Fruit fly (Drosophila melanogaster): Measurements from ENCODE around the gene S-Lap3.
A peak's percentile ranks its signal among the peaks of the same experiment; 100 is the strongest.

Gene S-Lap3

dm6 chr3L:10482477-10482876 is 17.5 kb downstream of the S-Lap3 start (continued):
- peak; percentile 55 for TF ChIP-seq CG2120 (GFP tag; optimal IDR thresholded peaks at IDR 0.05)
- no peak for TF ChIP-seq CG1832 (GFP tag; optimal IDR thresholded peaks at IDR 0.05)
- TF ChIP-seq E2f2 (GFP tag; IDR thresholded peaks at IDR 0.05) = no peak
- TF ChIP-seq CG10366 (GFP tag; IDR thresholded peaks at IDR 0.05) = no peak
- no peak for TF ChIP-seq H15 (GFP tag; IDR thresholded peaks at IDR 0.05)
- TF ChIP-seq CG11085 (GFP tag; IDR thresholded peaks at IDR 0.05) = no peak
- no peak for TF ChIP-seq Max (GFP tag; optimal IDR thresholded peaks at IDR 0.05)
- no peak for TF ChIP-seq Dek (tag; optimal IDR thresholded peaks at IDR 0.05)
- no peak for TF ChIP-seq CG12391 (tag; optimal IDR thresholded peaks at IDR 0.05)
- no peak for TF ChIP-seq NC2α (GFP tag; optimal IDR thresholded peaks at IDR 0.05)
- TF ChIP-seq Pdp1 (GFP tag; optimal IDR thresholded peaks at IDR 0.05) = no peak
- no peak for TF ChIP-seq Hr78 (GFP tag; optimal IDR thresholded peaks at IDR 0.05)
- TF ChIP-seq mirr (GFP tag; optimal IDR thresholded peaks at IDR 0.05) = no peak
- TF ChIP-seq Drgx (GFP tag; IDR thresholded peaks at IDR 0.05) = no peak
- TF ChIP-seq CG14050 (GFP tag; IDR thresholded peaks at IDR 0.05) = no peak
- TF ChIP-seq CG9215 (GFP tag; IDR thresholded peaks at IDR 0.05) = no peak
- TF ChIP-seq CG31224 (GFP tag; IDR thresholded peaks at IDR 0.05) = no peak
- no peak for TF ChIP-seq seq (GFP tag; IDR thresholded peaks at IDR 0.05)
- peak; percentile 56; the same call in 1 of the 3 replicates for TF ChIP-seq Dbx (GFP tag; IDR thresholded peaks at IDR 0.05)
- TF ChIP-seq CG6854 (GFP tag; optimal IDR thresholded peaks at IDR 0.05) = no peak
- TF ChIP-seq h (optimal IDR thresholded peaks at IDR 0.05) = no peak
- TF ChIP-seq lov (optimal IDR thresholded peaks at IDR 0.05) = no peak
- TF ChIP-seq lov (GFP tag; IDR thresholded peaks at IDR 0.05) = no peak
- peak; percentile 48 for TF ChIP-seq Meics (GFP tag; optimal IDR thresholded peaks at IDR 0.05)
- TF ChIP-seq CG5180 (GFP tag; optimal IDR thresholded peaks at IDR 0.05) = no peak
- no peak for TF ChIP-seq hkb (optimal IDR thresholded peaks at IDR 0.05)
- no peak for TF ChIP-seq hkb (GFP tag; IDR thresholded peaks at IDR 0.05)
- TF ChIP-seq yki (optimal IDR thresholded peaks at IDR 0.05) = no peak
- TF ChIP-seq Ssrp (tag; optimal IDR thresholded peaks at IDR 0.05) = no peak
- TF ChIP-seq CG13894 (tag; optimal IDR thresholded peaks at IDR 0.05) = no peak
- TF ChIP-seq CG4328 (GFP tag; optimal IDR thresholded peaks at IDR 0.05) = no peak
- TF ChIP-seq Dp (GFP tag; optimal IDR thresholded peaks at IDR 0.05) = no peak
- TF ChIP-seq CG17829 (tag; optimal IDR thresholded peaks at IDR 0.05) = no peak
- peak; percentile 64 for TF ChIP-seq cwo (GFP tag; optimal IDR thresholded peaks at IDR 0.05)
- no peak for TF ChIP-seq ttk (GFP tag; IDR thresholded peaks at IDR 0.05)
- TF ChIP-seq CG14014 (GFP tag; IDR thresholded peaks at IDR 0.05) = 0 out of 2 replicates have a peak, but pooled peaks have one; percentile 33
- TF ChIP-seq ind (GFP tag; optimal IDR thresholded peaks at IDR 0.05) = peak; percentile 14
- TF ChIP-seq CG10543 (GFP tag; optimal IDR thresholded peaks at IDR 0.05) = no peak
- TF ChIP-seq Taf1 (GFP tag; IDR thresholded peaks at IDR 0.05) = no peak
- no peak for TF ChIP-seq CG11398 (GFP tag; optimal IDR thresholded peaks at IDR 0.05)
- TF ChIP-seq CG10321 (GFP tag; IDR thresholded peaks at IDR 0.05) = no peak
- TF ChIP-seq grn (GFP tag; optimal IDR thresholded peaks at IDR 0.05) = no peak
- no peak for TF ChIP-seq disco-r (GFP tag; optimal IDR thresholded peaks at IDR 0.05)
- no peak for TF ChIP-seq cg (GFP tag; optimal IDR thresholded peaks at IDR 0.05)
- TF ChIP-seq row (GFP tag; IDR thresholded peaks at IDR 0.05) = no peak; the same call in none of the 3 replicates
- no peak for TF ChIP-seq CG4730 (GFP tag; IDR thresholded peaks at IDR 0.05)
- no peak for TF ChIP-seq hb (GFP tag; IDR thresholded peaks at IDR 0.05; ENCODE audit: partially characterized antibody)
- TF ChIP-seq D19A (tag; optimal IDR thresholded peaks at IDR 0.05) = no peak
- no peak for TF ChIP-seq hbn (GFP tag; IDR thresholded peaks at IDR 0.05; ENCODE audit: partially characterized antibody)
- peak; percentile 57 for TF ChIP-seq lab (GFP tag; optimal IDR thresholded peaks at IDR 0.05)
- no peak for TF ChIP-seq CG9609 (GFP tag; optimal IDR thresholded peaks at IDR 0.05)
- no peak for TF ChIP-seq Camta (GFP tag; optimal IDR thresholded peaks at IDR 0.05)
- no peak for TF ChIP-seq CG3726 (GFP tag; IDR thresholded peaks at IDR 0.05)
